Fruit fly (Drosophila melanogaster) whole organism, embryonic: ENCODE data around the gene Pif1A.
A peak's percentile ranks its signal among the peaks of the same experiment; 100 is the strongest.

Experiments
- Atf3 ChIP-seq: fragments of 200-800 bp; sonication (Bioruptor generic); optimal IDR thresholded peaks from 3 replicates; lab custom pipeline; 2016; ENCODE audit warnings: missing biosample characterization, missing genetic modification characterization
- BEAF-32 ChIP-seq: fragments of 200-800 bp; sonication (Bioruptor generic); optimal IDR thresholded peaks from 3 replicates; lab custom pipeline; 2017; ENCODE audit warnings: missing biosample characterization, missing genetic modification characterization, mild to moderate bottlenecking, moderate library complexity, missing genetic modification reagents
- Bgb ChIP-seq: fragments of 200-800 bp; sonication (Bioruptor generic); IDR thresholded peaks from 2 replicates; pipeline ENCODE4 v1.3.6; 2022; ENCODE audit warnings: missing biosample characterization, missing genetic modification characterization; ENCODE audit not compliant: partially characterized antibody
- CG1024 ChIP-seq: fragments of 200-800 bp; sonication (Bioruptor generic); IDR thresholded peaks from 2 replicates; pipeline ENCODE4 v1.3.6; 2022; ENCODE audit warnings: missing biosample characterization, missing genetic modification characterization
- CG11696 ChIP-seq: fragments of 200-800 bp; sonication (Bioruptor generic); IDR thresholded peaks from 2 replicates; pipeline ENCODE4 v1.3.6; 2022; ENCODE audit warnings: missing biosample characterization, missing genetic modification characterization
- CG12236 ChIP-seq: fragments of 200-800 bp; sonication (Bioruptor generic); optimal IDR thresholded peaks from 2 replicates; lab custom pipeline; 2016; ENCODE audit warnings: missing biosample characterization, missing genetic modification characterization
- CG12744 ChIP-seq: fragments of 200-800 bp; sonication (Bioruptor generic); optimal IDR thresholded peaks from 2 replicates; lab custom pipeline; 2016; ENCODE audit warnings: missing biosample characterization, missing genetic modification characterization
- CG15269 ChIP-seq: fragments of 200-800 bp; sonication (Bioruptor generic); optimal IDR thresholded peaks from 2 replicates; lab custom pipeline; 2018; ENCODE audit warnings: missing biosample characterization, mild to moderate bottlenecking, missing genetic modification characterization, moderate library complexity
- CG16813 ChIP-seq: fragments of 200-800 bp; sonication (Bioruptor generic); IDR thresholded peaks from 3 replicates; pipeline ENCODE4 v1.3.6; 2022; ENCODE audit warnings: missing biosample characterization, missing genetic modification characterization; ENCODE audit not compliant: partially characterized antibody
- CG17829 ChIP-seq: fragments of 200-800 bp; optimal IDR thresholded peaks from 2 replicates; lab custom pipeline; 2019; ENCODE audit warnings: missing biosample characterization, mild to moderate bottlenecking, missing genetic modification characterization, moderate library complexity
- CG1832 ChIP-seq: fragments of 200-800 bp; sonication (Bioruptor generic); optimal IDR thresholded peaks from 2 replicates; lab custom pipeline; 2017; ENCODE audit warnings: missing biosample characterization, mild to moderate bottlenecking, missing genetic modification characterization, inconsistent platforms
- CG2202 ChIP-seq: fragments of 200-800 bp; sonication (Bioruptor generic); optimal IDR thresholded peaks from 2 replicates; lab custom pipeline; 2018; ENCODE audit warnings: missing biosample characterization, mild to moderate bottlenecking, missing genetic modification characterization
- CG30431 ChIP-seq: fragments of 200-800 bp; sonication (Bioruptor generic); optimal IDR thresholded peaks from 2 replicates; lab custom pipeline; 2017; ENCODE audit warnings: missing biosample characterization, missing genetic modification characterization
- CG32767 ChIP-seq: fragments of 200-800 bp; sonication (Bioruptor generic); IDR thresholded peaks from 2 replicates; pipeline ENCODE4 v1.3.6; 2022; ENCODE audit warnings: missing biosample characterization, missing genetic modification characterization
- CG33213 ChIP-seq: fragments of 200-800 bp; sonication (Bioruptor generic); optimal IDR thresholded peaks from 3 replicates; lab custom pipeline; 2016; ENCODE audit warnings: missing biosample characterization, missing genetic modification characterization
- CG34224 ChIP-seq: fragments of 200-800 bp; sonication (Bioruptor generic); IDR thresholded peaks from 3 replicates; pipeline ENCODE4 v1.3.6; 2022; ENCODE audit warnings: missing biosample characterization, missing genetic modification characterization; ENCODE audit not compliant: partially characterized antibody
- CG3838 ChIP-seq: fragments of 200-800 bp; sonication (Bioruptor generic); optimal IDR thresholded peaks from 3 replicates; lab custom pipeline; 2016; ENCODE audit warnings: missing biosample characterization, missing genetic modification characterization
- CG4328 ChIP-seq: fragments of 200-800 bp; sonication (Bioruptor generic); optimal IDR thresholded peaks from 3 replicates; lab custom pipeline; 2017; ENCODE audit warnings: missing biosample characterization, missing genetic modification reagents, missing genetic modification characterization
- CG4404 ChIP-seq: fragments of 200-800 bp; sonication (Bioruptor generic); IDR thresholded peaks from 2 replicates; pipeline ENCODE4 v1.3.6; 2022; ENCODE audit warnings: missing biosample characterization, missing genetic modification characterization
- CG4424 ChIP-seq: fragments of 200-800 bp; sonication (Bioruptor generic); optimal IDR thresholded peaks from 3 replicates; lab custom pipeline; 2016; ENCODE audit warnings: missing biosample characterization, missing genetic modification characterization
- CG6654 ChIP-seq: fragments of 200-800 bp; sonication (Bioruptor generic); optimal IDR thresholded peaks from 2 replicates; lab custom pipeline; 2017; ENCODE audit warnings: missing biosample characterization, mild to moderate bottlenecking, missing genetic modification characterization
- CG6689 ChIP-seq: fragments of 200-800 bp; sonication (Bioruptor generic); IDR thresholded peaks from 2 replicates; pipeline ENCODE4 v1.3.6; 2022; ENCODE audit warnings: missing biosample characterization, missing genetic modification characterization
- CG6813 ChIP-seq: fragments of 200-800 bp; sonication (Bioruptor generic); optimal IDR thresholded peaks from 2 replicates; lab custom pipeline; 2017; ENCODE audit warnings: missing biosample characterization, missing genetic modification characterization, mild to moderate bottlenecking, moderate library complexity, missing genetic modification reagents
- CG6854 ChIP-seq: fragments of 200-800 bp; sonication (Bioruptor generic); optimal IDR thresholded peaks from 3 replicates; lab custom pipeline; 2017; ENCODE audit warnings: missing biosample characterization, mild to moderate bottlenecking, missing genetic modification characterization
- CG7928 ChIP-seq: fragments of 200-800 bp; sonication (Bioruptor generic); optimal IDR thresholded peaks from 2 replicates; lab custom pipeline; 2017; ENCODE audit warnings: missing biosample characterization, mild to moderate bottlenecking, missing genetic modification characterization
- CkIIα-i1 ChIP-seq: fragments of 200-800 bp; sonication (Bioruptor generic); IDR thresholded peaks from 2 replicates; pipeline ENCODE4 v1.3.6; 2022; ENCODE audit warnings: missing biosample characterization, missing genetic modification characterization
- Deaf1 ChIP-seq: fragments of 200-800 bp; optimal IDR thresholded peaks from 3 replicates; lab custom pipeline; 2019; ENCODE audit warnings: missing biosample characterization, mild to moderate bottlenecking, missing genetic modification characterization, moderate library complexity
- Dek ChIP-seq: fragments of 200-800 bp; sonication (Bioruptor generic); optimal IDR thresholded peaks from 3 replicates; lab custom pipeline; 2019; ENCODE audit warnings: missing biosample characterization, mild to moderate bottlenecking, missing genetic modification characterization, moderate library complexity
- Doc3 ChIP-seq: fragments of 200-800 bp; sonication (Bioruptor generic); IDR thresholded peaks from 3 replicates; pipeline ENCODE4 v1.3.6; 2022; ENCODE audit warnings: missing biosample characterization, missing genetic modification characterization; ENCODE audit not compliant: partially characterized antibody
- E2f1 ChIP-seq: fragments of 200-800 bp; sonication (Bioruptor generic); IDR thresholded peaks from 2 replicates; pipeline ENCODE4 v1.3.6; 2022; ENCODE audit warnings: missing biosample characterization, missing genetic modification characterization
- HLH4C ChIP-seq: fragments of 200-800 bp; sonication (Bioruptor generic); IDR thresholded peaks from 3 replicates; pipeline ENCODE4 v1.3.6; 2022; ENCODE audit warnings: missing biosample characterization, missing genetic modification characterization; ENCODE audit not compliant: partially characterized antibody
- Lim3 ChIP-seq: fragments of 200-800 bp; sonication (Bioruptor generic); IDR thresholded peaks from 2 replicates; pipeline ENCODE4 v1.3.6; 2022; ENCODE audit warnings: missing biosample characterization, missing genetic modification characterization
- MTF-1 ChIP-seq: fragments of 200-800 bp; sonication (Bioruptor generic); optimal IDR thresholded peaks from 2 replicates; lab custom pipeline; 2018; ENCODE audit warnings: missing biosample characterization, mild to moderate bottlenecking, missing genetic modification characterization, borderline replicate concordance
- Max ChIP-seq: fragments of 200-800 bp; sonication (Bioruptor generic); optimal IDR thresholded peaks from 2 replicates; lab custom pipeline; 2016; ENCODE audit warnings: missing biosample characterization, mild to moderate bottlenecking, missing genetic modification characterization
- NK7.1 ChIP-seq: fragments of 200-800 bp; sonication (Bioruptor generic); optimal IDR thresholded peaks from 3 replicates; lab custom pipeline; 2016; ENCODE audit warnings: missing biosample characterization, missing genetic modification characterization
- Nf-YA ChIP-seq: fragments of 200-800 bp; sonication (Bioruptor generic); IDR thresholded peaks from 2 replicates; pipeline ENCODE4 v1.3.6; 2022; ENCODE audit warnings: missing biosample characterization, missing genetic modification characterization
- Spps ChIP-seq: fragments of 200-800 bp; sonication (Bioruptor generic); optimal IDR thresholded peaks from 2 replicates; lab custom pipeline; 2018; ENCODE audit warnings: missing biosample characterization, mild to moderate bottlenecking, missing genetic modification characterization
- dati ChIP-seq: fragments of 200-800 bp; sonication (Bioruptor generic); IDR thresholded peaks from 2 replicates; pipeline ENCODE4 v1.3.6; 2022; ENCODE audit warnings: missing biosample characterization, missing genetic modification characterization
- dpn ChIP-seq, 2 experiments: fragments of 200-800 bp; sonication (Bioruptor generic); optimal IDR thresholded peaks; 3 replicates each; lab custom pipeline; 2016; ENCODE audit warnings: missing biosample characterization in 2 of 2, missing genetic modification characterization in 2 of 2
- ewg ChIP-seq: fragments of 200-800 bp; sonication (Bioruptor generic); optimal IDR thresholded peaks from 3 replicates; lab custom pipeline; 2017; ENCODE audit warnings: mild to moderate bottlenecking, missing biosample characterization, missing genetic modification reagents, missing genetic modification characterization
- gem ChIP-seq: fragments of 200-800 bp; sonication (Bioruptor generic); optimal IDR thresholded peaks from 2 replicates; lab custom pipeline; 2019; ENCODE audit warnings: missing biosample characterization, mild to moderate bottlenecking, missing genetic modification characterization, moderate library complexity
- jigr1 ChIP-seq: fragments of 200-800 bp; sonication (Bioruptor generic); IDR thresholded peaks from 3 replicates; pipeline ENCODE4 v1.3.6; 2022; ENCODE audit warnings: missing biosample characterization, missing genetic modification characterization
- peb ChIP-seq: fragments of 200-800 bp; sonication (Bioruptor generic); IDR thresholded peaks from 2 replicates; pipeline ENCODE4 v1.3.6; 2022; ENCODE audit warnings: missing biosample characterization, missing genetic modification characterization
- prd ChIP-seq, 3 experiments: fragments of >200 bp in 2 of 3; fragments of 200-800 bp in 1 of 3; sonication (Bioruptor generic) in 1 of 3; optimal IDR thresholded peaks in 2 of 3; IDR thresholded peaks in 1 of 3; 2 replicates in 2 of 3; 3 replicates in 1 of 3; pipeline versions ENCODE4 v1.3.6 to Lab custom; 2017 to 2022; ENCODE audit warnings: missing biosample characterization in 1 of 3, missing genetic modification characterization in 1 of 3
- slbo ChIP-seq: fragments of 200-800 bp; sonication (Bioruptor generic); IDR thresholded peaks from 2 replicates; pipeline ENCODE4 v1.3.6; 2022; ENCODE audit warnings: missing biosample characterization, missing genetic modification characterization
- slou ChIP-seq: fragments of 200-800 bp; sonication (Bioruptor generic); optimal IDR thresholded peaks from 3 replicates; lab custom pipeline; 2016; ENCODE audit warnings: missing biosample characterization, missing genetic modification characterization

Gene Pif1A

DNA sequence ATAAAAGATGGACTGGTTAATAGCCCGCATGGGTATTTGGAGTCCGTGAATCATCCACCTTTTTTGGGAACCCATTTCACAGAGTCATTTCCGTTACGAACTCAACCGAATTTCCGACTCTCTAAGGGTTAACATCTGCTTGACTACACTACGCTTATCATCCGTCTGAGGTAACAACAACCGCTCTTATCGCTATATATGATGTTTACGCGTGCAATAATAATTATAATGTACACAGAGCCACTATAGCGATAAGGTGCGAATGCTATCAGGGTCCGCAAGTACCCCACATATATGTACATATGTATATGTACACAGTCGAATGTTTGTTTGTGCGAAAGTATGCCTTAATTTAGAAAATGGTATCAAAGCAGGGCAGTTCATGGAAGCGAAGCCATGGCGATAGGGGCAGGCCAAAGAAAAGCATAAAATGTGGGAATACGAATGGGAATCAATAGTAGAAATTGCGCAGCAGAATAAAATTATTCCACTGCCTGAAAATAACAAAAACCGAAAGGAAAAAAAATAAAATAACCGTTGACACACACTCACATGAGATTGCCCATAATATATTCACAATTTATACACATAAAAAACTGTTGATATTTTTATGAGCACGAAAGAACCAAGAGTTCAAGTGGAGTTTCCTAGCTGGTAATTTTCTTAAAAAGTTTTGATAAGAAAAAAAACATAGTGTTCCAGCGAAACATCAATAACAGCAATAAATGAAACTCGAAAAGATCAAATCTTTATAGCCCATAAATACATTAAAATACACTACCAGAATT, 9.6 kb upstream of the Pif1A start (continued):
- TF ChIP-seq slbo (GFP tag; lab: Robert Waterston, UW) (peak; percentile 30; the same call in 1 of the 2 replicates), CG15269 (tag; lab: Kevin White, UChicago) (peak; percentile 77), CG4404 (GFP tag; lab: Robert Waterston, UW) (no peak), CG1832 (no peak), jigr1 (0 out of 3 replicates have a peak, but pooled peaks have one; percentile 18), CkIIα-i1 (GFP tag; lab: Robert Waterston, UW) (no peak), CG16813 (GFP tag; lab: Robert Waterston, UW) (no peak), HLH4C (GFP tag; lab: Robert Waterston, UW) (0 out of 3 replicates have a peak, but pooled peaks have one; percentile 7), prd (optimal IDR thresholded peaks at IDR 0.05; lab: Kevin White, UChicago) (no peak), prd (GFP tag; IDR thresholded peaks at IDR 0.05; lab: Robert Waterston, UW) (peak; percentile 51; the same call in 2 of the 3 replicates), CG12236 (GFP tag; lab: Kevin White, UChicago) (peak; percentile 88), BEAF-32 (GFP tag; lab: Kevin White, UChicago) (no peak), Bgb (GFP tag; lab: Robert Waterston, UW) (peak; percentile 25; the same call in 1 of the 2 replicates), CG11696 (GFP tag; lab: Robert Waterston, UW) (peak; percentile 73), Deaf1 (tag; lab: Kevin White, UChicago) (peak; percentile 3), peb (GFP tag; lab: Robert Waterston, UW) (peak; percentile 43; the same call in 1 of the 2 replicates), CG34224 (GFP tag; lab: Robert Waterston, UW) (no peak), CG6654 (GFP tag; lab: Kevin White, UChicago) (peak; percentile 19), dati (GFP tag; lab: Robert Waterston, UW) (peak; percentile 57; the same call in 1 of the 2 replicates), CG6854 (GFP tag; lab: Kevin White, UChicago) (peak; percentile 82), CG6689 (peak; percentile 55), CG17829 (tag; lab: Kevin White, UChicago) (peak; percentile 13), Dek (tag; lab: Kevin White, UChicago) (peak; percentile 65), gem (tag; lab: Kevin White, UChicago) (peak; percentile 69), MTF-1 (GFP tag; lab: Kevin White, UChicago) (peak; percentile 97), CG4424 (peak; percentile 44), CG4328 (GFP tag; lab: Kevin White, UChicago) (peak; percentile 93), CG3838 (GFP tag; lab: Kevin White, UChicago) (peak; percentile 81), CG33213 (GFP tag; lab: Kevin White, UChicago) (peak; percentile 84), Nf-YA (peak; percentile 70), CG30431 (GFP tag; lab: Kevin White, UChicago) (no peak), slou (peak; percentile 33), CG1024 (GFP tag; lab: Robert Waterston, UW) (peak; percentile 61; the same call in 1 of the 2 replicates), CG12744 (GFP tag; lab: Kevin White, UChicago) (peak; percentile 73), CG2202 (tag; lab: Kevin White, UChicago) (peak; percentile 90), CG32767 (GFP tag; lab: Robert Waterston, UW) (peak; percentile 38; the same call in 1 of the 2 replicates), Doc3 (GFP tag; lab: Robert Waterston, UW) (no peak), E2f1 (GFP tag; lab: Robert Waterston, UW) (peak; percentile 49; the same call in 1 of the 2 replicates), Max (peak; percentile 71), Lim3 (no peak; the same call in 1 of the 2 replicates), Spps (tag; lab: Kevin White, UChicago) (peak; percentile 33), ewg (GFP tag; lab: Kevin White, UChicago) (peak; percentile 74), Atf3 (GFP tag; lab: Kevin White, UChicago) (peak; percentile 60), CG7928 (GFP tag; lab: Kevin White, UChicago) (peak; percentile 48), CG6813 (GFP tag; lab: Kevin White, UChicago) (peak; percentile 94), dpn (GFP tag; optimal IDR thresholded peaks at IDR 0.05; lab: Kevin White, UChicago) (peak in 1 of 2 experiments; percentile 70), NK7.1 (GFP tag; lab: Kevin White, UChicago) (peak; percentile 22)
